Fruit fly (Drosophila melanogaster) whole organism, embryonic: ENCODE data around the gene CG3071.

Source experiments
- Abd-B ChIP-seq: fragments of 200-800 bp; sonication (Bioruptor generic); optimal IDR thresholded peaks from 2 replicates; lab custom pipeline; 2018; ENCODE audit warnings: missing biosample characterization, mild to moderate bottlenecking, missing genetic modification characterization, moderate library complexity
- Bteb2 ChIP-seq: fragments of 200-800 bp; sonication (Bioruptor generic); optimal IDR thresholded peaks from 2 replicates; lab custom pipeline; 2016; ENCODE audit warnings: missing biosample characterization, missing genetic modification characterization
- CG10565 ChIP-seq: fragments of 200-800 bp; sonication (Bioruptor generic); optimal IDR thresholded peaks from 3 replicates; lab custom pipeline; 2016; ENCODE audit warnings: missing biosample characterization, mild to moderate bottlenecking, missing genetic modification characterization
- CG11504 ChIP-seq: fragments of 200-800 bp; sonication (Bioruptor generic); optimal IDR thresholded peaks from 3 replicates; lab custom pipeline; 2019; ENCODE audit warnings: missing biosample characterization, mild to moderate bottlenecking, missing genetic modification characterization, moderate library complexity
- CG12155 ChIP-seq: fragments of 200-800 bp; sonication (Bioruptor generic); optimal IDR thresholded peaks from 3 replicates; lab custom pipeline; 2016; ENCODE audit warnings: missing biosample characterization, missing genetic modification characterization
- CG13123 ChIP-seq: fragments of 200-800 bp; sonication (Bioruptor generic); optimal IDR thresholded peaks from 2 replicates; lab custom pipeline; 2016; ENCODE audit warnings: missing biosample characterization, missing genetic modification characterization
- CG13296 ChIP-seq: fragments of 200-800 bp; sonication (Bioruptor generic); optimal IDR thresholded peaks from 3 replicates; lab custom pipeline; 2018; ENCODE audit warnings: missing biosample characterization, mild to moderate bottlenecking, missing genetic modification characterization
- CG13775 ChIP-seq: fragments of 200-800 bp; sonication (Bioruptor generic); optimal IDR thresholded peaks from 3 replicates; lab custom pipeline; 2017; ENCODE audit warnings: missing biosample characterization, mild to moderate bottlenecking, missing genetic modification characterization
- CG14710 ChIP-seq: fragments of 200-800 bp; sonication (Bioruptor generic); optimal IDR thresholded peaks from 3 replicates; lab custom pipeline; 2019; ENCODE audit warnings: missing biosample characterization, mild to moderate bottlenecking, missing genetic modification characterization, moderate library complexity
- CG14860 ChIP-seq: fragments of 200-800 bp; sonication (Bioruptor generic); IDR thresholded peaks from 3 replicates; pipeline ENCODE4 v1.3.6; 2022; ENCODE audit warnings: missing biosample characterization, missing genetic modification characterization; ENCODE audit not compliant: partially characterized antibody
- CG14965 ChIP-seq: fragments of 200-800 bp; sonication (Bioruptor generic); optimal IDR thresholded peaks from 2 replicates; lab custom pipeline; 2016; ENCODE audit warnings: missing biosample characterization, missing genetic modification characterization, borderline replicate concordance
- CG15011 ChIP-seq: fragments of 200-800 bp; sonication (Bioruptor generic); optimal IDR thresholded peaks from 3 replicates; lab custom pipeline; 2018; ENCODE audit warnings: missing biosample characterization, mild to moderate bottlenecking, missing genetic modification characterization
- CG1529 ChIP-seq: fragments of 200-800 bp; sonication (Bioruptor generic); optimal IDR thresholded peaks from 3 replicates; lab custom pipeline; 2018; ENCODE audit warnings: missing biosample characterization, missing genetic modification characterization
- CG17359 ChIP-seq: fragments of 200-800 bp; sonication (Bioruptor generic); optimal IDR thresholded peaks from 3 replicates; lab custom pipeline; 2018; ENCODE audit warnings: missing biosample characterization, mild to moderate bottlenecking, missing genetic modification characterization, moderate library complexity
- CG1832 ChIP-seq: fragments of 200-800 bp; sonication (Bioruptor generic); optimal IDR thresholded peaks from 2 replicates; lab custom pipeline; 2017; ENCODE audit warnings: missing biosample characterization, mild to moderate bottlenecking, missing genetic modification characterization, inconsistent platforms
- CG18764 ChIP-seq: fragments of 200-800 bp; sonication (Bioruptor generic); optimal IDR thresholded peaks from 3 replicates; lab custom pipeline; 2016; ENCODE audit warnings: missing biosample characterization, missing genetic modification characterization
- CG2875 ChIP-seq: fragments of 200-800 bp; sonication (Bioruptor generic); optimal IDR thresholded peaks from 2 replicates; lab custom pipeline; 2017; ENCODE audit warnings: missing biosample characterization, mild to moderate bottlenecking, missing genetic modification characterization, missing genetic modification reagents
- CG43689 ChIP-seq: fragments of 200-800 bp; sonication (Bioruptor generic); IDR thresholded peaks from 2 replicates; pipeline ENCODE4 v1.3.6; 2022; ENCODE audit warnings: missing biosample characterization, missing genetic modification characterization
- CG4707 ChIP-seq: fragments of 200-800 bp; sonication (Bioruptor generic); optimal IDR thresholded peaks from 2 replicates; lab custom pipeline; 2018; ENCODE audit warnings: missing biosample characterization, mild to moderate bottlenecking, missing genetic modification characterization, moderate library complexity
- CG4820 ChIP-seq: fragments of 200-800 bp; sonication (Bioruptor generic); optimal IDR thresholded peaks from 3 replicates; lab custom pipeline; 2016; ENCODE audit warnings: missing biosample characterization, missing genetic modification characterization
- CG6791 ChIP-seq: fragments of 200-800 bp; sonication (Bioruptor generic); IDR thresholded peaks from 3 replicates; pipeline ENCODE4 v1.3.6; 2022; ENCODE audit warnings: missing biosample characterization, missing genetic modification characterization; ENCODE audit not compliant: partially characterized antibody
- CG6813 ChIP-seq: fragments of 200-800 bp; sonication (Bioruptor generic); optimal IDR thresholded peaks from 2 replicates; lab custom pipeline; 2017; ENCODE audit warnings: missing biosample characterization, missing genetic modification characterization, mild to moderate bottlenecking, moderate library complexity, missing genetic modification reagents
- CG8359 ChIP-seq: fragments of 200-800 bp; sonication (Bioruptor generic); optimal IDR thresholded peaks from 2 replicates; lab custom pipeline; 2017; ENCODE audit warnings: missing biosample characterization, mild to moderate bottlenecking, missing genetic modification characterization, borderline replicate concordance
- CG9817 ChIP-seq: fragments of 200-800 bp; sonication (Bioruptor generic); optimal IDR thresholded peaks from 2 replicates; lab custom pipeline; 2018; ENCODE audit warnings: missing biosample characterization, mild to moderate bottlenecking, missing genetic modification characterization, moderate library complexity
- Chrac-16 ChIP-seq: fragments of 200-800 bp; sonication (Bioruptor generic); optimal IDR thresholded peaks from 3 replicates; lab custom pipeline; 2016; ENCODE audit warnings: missing biosample characterization, missing genetic modification characterization
- D19B ChIP-seq: fragments of 200-800 bp; sonication (Bioruptor generic); optimal IDR thresholded peaks from 2 replicates; lab custom pipeline; 2017; ENCODE audit warnings: missing biosample characterization, mild to moderate bottlenecking, missing genetic modification characterization
- Dref ChIP-seq: fragments of 200-800 bp; sonication (Bioruptor generic); IDR thresholded peaks from 2 replicates; pipeline ENCODE4 v1.3.6; 2022; ENCODE audit warnings: missing biosample characterization, missing genetic modification characterization
- Ets65A ChIP-seq: fragments of 200-800 bp; sonication (Bioruptor generic); peaks from one replicate; lab custom pipeline; 2016; ENCODE audit warnings: missing biosample characterization, missing genetic modification characterization
- Ets97D ChIP-seq: fragments of 200-800 bp; sonication (Bioruptor generic); optimal IDR thresholded peaks from 3 replicates; lab custom pipeline; 2016; ENCODE audit warnings: missing biosample characterization, missing genetic modification characterization
- HLHmδ ChIP-seq: fragments of 200-800 bp; sonication (Bioruptor generic); optimal IDR thresholded peaks from 2 replicates; lab custom pipeline; 2018; ENCODE audit warnings: missing biosample characterization, mild to moderate bottlenecking, missing genetic modification characterization, moderate library complexity
- Lim3 ChIP-seq: fragments of 200-800 bp; sonication (Bioruptor generic); IDR thresholded peaks from 2 replicates; pipeline ENCODE4 v1.3.6; 2022; ENCODE audit warnings: missing biosample characterization, missing genetic modification characterization
- Mrtf ChIP-seq: fragments of 200-800 bp; sonication (Bioruptor generic); IDR thresholded peaks from 3 replicates; pipeline ENCODE4 v1.3.6; 2022; ENCODE audit warnings: missing biosample characterization, missing genetic modification characterization
- Nf-YC ChIP-seq: fragments of 200-800 bp; optimal IDR thresholded peaks from 3 replicates; lab custom pipeline; 2019; ENCODE audit warnings: missing biosample characterization, mild to moderate bottlenecking, missing genetic modification characterization, moderate library complexity
- Scr ChIP-seq: fragments of 200-800 bp; sonication (Bioruptor generic); IDR thresholded peaks from 2 replicates; pipeline ENCODE4 v1.3.6; 2022; ENCODE audit warnings: missing biosample characterization, missing genetic modification characterization; ENCODE audit not compliant: partially characterized antibody
- Stat92E ChIP-seq, 3 experiments: fragments of >200 bp in 2 of 3; fragments of 200-800 bp in 1 of 3; sonication (Bioruptor generic) in 1 of 3; optimal IDR thresholded peaks; 2 replicates each; lab custom pipeline; 2017 to 2019; ENCODE audit warnings: missing biosample characterization in 3 of 3, missing genetic modification characterization in 3 of 3, mild to moderate bottlenecking in 1 of 3, moderate library complexity in 1 of 3
- dmrt11E ChIP-seq: fragments of 200-800 bp; sonication (Bioruptor generic); optimal IDR thresholded peaks from 3 replicates; lab custom pipeline; 2018; ENCODE audit warnings: missing biosample characterization, mild to moderate bottlenecking, missing genetic modification characterization, moderate library complexity
- esg ChIP-seq: fragments of 200-800 bp; sonication (Bioruptor generic); conservative IDR thresholded peaks from 2 replicates; pipeline ENCODE4 v1.3.6; 2022; ENCODE audit warnings: missing biosample characterization, missing genetic modification characterization
- eve ChIP-seq, 2 experiments: fragments of >200 bp; optimal IDR thresholded peaks; 2 replicates each; lab custom pipeline; 2017; ENCODE audit warnings: missing biosample characterization in 2 of 2, missing genetic modification characterization in 2 of 2
- ftz-f1 ChIP-seq: fragments of 200-800 bp; sonication (Bioruptor generic); optimal IDR thresholded peaks from 2 replicates; lab custom pipeline; 2016; ENCODE audit warnings: missing biosample characterization, missing genetic modification characterization
- gce ChIP-seq: fragments of 200-800 bp; sonication (Bioruptor generic); IDR thresholded peaks from 3 replicates; pipeline ENCODE4 v1.3.6; 2022; ENCODE audit warnings: missing biosample characterization, missing genetic modification characterization
- hb ChIP-seq: fragments of 200-800 bp; sonication (Bioruptor generic); IDR thresholded peaks from 3 replicates; pipeline ENCODE4 v1.3.6; 2022; ENCODE audit warnings: missing biosample characterization, missing genetic modification characterization; ENCODE audit not compliant: partially characterized antibody
- knrl ChIP-seq: fragments of 200-800 bp; sonication (Bioruptor generic); IDR thresholded peaks from 3 replicates; pipeline ENCODE4 v1.3.6; 2022; ENCODE audit warnings: missing biosample characterization, missing genetic modification characterization; ENCODE audit not compliant: partially characterized antibody
- psq ChIP-seq: fragments of 200-800 bp; sonication (Bioruptor generic); optimal IDR thresholded peaks from 2 replicates; lab custom pipeline; 2017; ENCODE audit warnings: missing biosample characterization, missing genetic modification characterization
- trem ChIP-seq: fragments of 200-800 bp; optimal IDR thresholded peaks from 3 replicates; lab custom pipeline; 2019; ENCODE audit warnings: missing biosample characterization, mild to moderate bottlenecking, missing genetic modification characterization, moderate library complexity
- vnd ChIP-seq: fragments of 200-800 bp; sonication (Bioruptor generic); IDR thresholded peaks from 3 replicates; pipeline ENCODE4 v1.3.6; 2022; ENCODE audit warnings: missing biosample characterization, missing genetic modification characterization; ENCODE audit not compliant: partially characterized antibody
- vvl ChIP-seq: fragments of 200-800 bp; sonication (Bioruptor generic); IDR thresholded peaks from 2 replicates; pipeline ENCODE4 v1.3.6; 2022; ENCODE audit warnings: missing biosample characterization, missing genetic modification characterization
- wek ChIP-seq: fragments of 200-800 bp; sonication (Bioruptor generic); optimal IDR thresholded peaks from 3 replicates; lab custom pipeline; 2018; ENCODE audit warnings: missing biosample characterization, mild to moderate bottlenecking, missing genetic modification characterization, moderate library complexity
- z ChIP-seq: fragments of 200-800 bp; sonication (Bioruptor generic); IDR thresholded peaks from 3 replicates; pipeline ENCODE4 v1.3.6; 2022; ENCODE audit warnings: missing biosample characterization, missing genetic modification characterization

CG3071 gene

dm6 chrX:2293294-2293988 is 30.8 kb downstream of the CG3071 start, which contains the start of gene CG2865 (continued):
- TF ChIP-seq CG4707 (peak; percentile 68), CG1529 (peak; percentile 93), vvl (GFP tag; lab: Robert Waterston, UW) (peak; percentile 94), CG13775 (GFP tag; lab: Kevin White, UChicago) (peak; percentile 92), trem (peak; percentile 87), D19B (GFP tag; lab: Kevin White, UChicago) (peak; percentile 87), hb (no peak), psq (GFP tag; lab: Kevin White, UChicago) (peak; percentile 61), HLHmδ (GFP tag; lab: Kevin White, UChicago) (peak; percentile 53), CG10565 (GFP tag; lab: Kevin White, UChicago) (peak; percentile 83), gce (GFP tag; lab: Robert Waterston, UW) (peak; percentile 29; the same call in 2 of the 3 replicates), CG14710 (tag; lab: Kevin White, UChicago) (peak; percentile 93), Bteb2 (peak; percentile 89), ftz-f1 (peak; percentile 28), CG4820 (peak; percentile 91), CG43689 (GFP tag; lab: Robert Waterston, UW) (peak; percentile 64), CG14860 (GFP tag; lab: Robert Waterston, UW) (no peak), z (GFP tag; lab: Robert Waterston, UW) (peak; percentile 80), CG14965 (peak; percentile 74), wek (GFP tag; lab: Kevin White, UChicago) (peak; percentile 73), vnd (GFP tag; lab: Robert Waterston, UW) (no peak), Chrac-16 (GFP tag; lab: Kevin White, UChicago) (peak; percentile 90), CG17359 (tag; lab: Kevin White, UChicago) (peak; percentile 94), CG6813 (GFP tag; lab: Kevin White, UChicago) (peak; percentile 95), knrl (GFP tag; lab: Robert Waterston, UW) (peak; percentile 26; the same call in 1 of the 3 replicates), CG11504 (peak; percentile 96), CG8359 (GFP tag; lab: Kevin White, UChicago) (peak; percentile 84), CG15011 (GFP tag; lab: Kevin White, UChicago) (peak; percentile 94), CG18764 (GFP tag; lab: Kevin White, UChicago) (peak; percentile 53), Dref (GFP tag; lab: Robert Waterston, UW) (no peak), CG1832 (GFP tag; lab: Kevin White, UChicago) (no peak), Scr (GFP tag; lab: Robert Waterston, UW) (no peak; the same call in 1 of the 2 replicates), CG9817 (tag; lab: Kevin White, UChicago) (peak; percentile 93), esg (GFP tag; lab: Robert Waterston, UW) (peak; percentile 85), CG2875 (GFP tag; lab: Kevin White, UChicago) (peak; percentile 90), dmrt11E (peak; percentile 92), Ets97D (GFP tag; lab: Kevin White, UChicago) (peak; percentile 57), CG12155 (GFP tag; lab: Kevin White, UChicago) (peak; percentile 89), Ets65A (peak; percentile 97), CG13296 (GFP tag; lab: Kevin White, UChicago) (peak; percentile 98), Mrtf (GFP tag; lab: Robert Waterston, UW) (peak; percentile 87), eve (GFP tag; optimal IDR thresholded peaks at IDR 0.05; lab: Kevin White, UChicago) (peak in 1 of 2 experiments; percentile 99), Stat92E (GFP tag; optimal IDR thresholded peaks at IDR 0.05; lab: Kevin White, UChicago) (peak in 1 of 3 experiments; percentile 90), Lim3 (no peak), CG6791 (GFP tag; lab: Robert Waterston, UW) (peak; percentile 23; the same call in 1 of the 3 replicates), Nf-YC (tag; lab: Kevin White, UChicago) (peak; percentile 91), CG13123 (GFP tag; lab: Kevin White, UChicago) (peak; percentile 76), Abd-B (GFP tag; lab: Kevin White, UChicago) (peak; percentile 86)
